Worm (Caenorhabditis elegans) whole organism, midembryonic: ENCODE results near the gene clec-39.

ENCODE experiments used
- cog-1 ChIP-seq: sonication (generic microtip); optimal IDR thresholded peaks from 2 replicates; lab custom pipeline; 2016; ENCODE audit warnings: missing genetic modification characterization, missing compliant biosample characterization
- flt-1 ChIP-seq: fragments of 200-800 bp; sonication (Bioruptor generic); IDR thresholded peaks from 2 replicates; pipeline ENCODE4 v1.3.6; 2022; ENCODE audit warnings: missing genetic modification characterization, missing compliant biosample characterization
- klf-2 ChIP-seq: fragments of 200-800 bp; sonication (Bioruptor generic); conservative IDR thresholded peaks from 2 replicates; pipeline ENCODE4 v1.3.6; 2022; ENCODE audit warnings: missing genetic modification reagents, missing genetic modification characterization, missing compliant biosample characterization
- ztf-29 ChIP-seq: fragments of 200-800 bp; sonication (Bioruptor generic); IDR thresholded peaks from 2 replicates; pipeline ENCODE4 v1.3.6; 2022; ENCODE audit warnings: missing genetic modification reagents, missing genetic modification characterization, missing compliant biosample characterization

DNA sequence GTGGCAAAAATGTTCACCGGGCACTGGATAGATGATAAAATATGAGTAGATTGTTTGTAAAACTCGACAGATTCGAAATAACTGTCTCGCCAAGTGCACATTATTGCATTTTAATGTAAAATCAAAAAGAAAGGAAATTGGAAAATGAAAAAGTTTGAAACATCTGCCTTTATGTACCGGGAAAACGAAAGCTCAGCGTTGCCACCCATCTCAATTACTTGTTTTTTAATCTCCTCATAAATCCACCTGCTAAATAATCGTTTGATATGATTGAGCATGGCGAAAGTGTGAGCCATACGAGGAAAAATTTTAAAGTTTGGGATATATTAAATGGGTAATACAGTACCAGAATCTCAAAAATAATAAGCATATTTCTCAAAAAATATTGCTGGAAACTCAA is 22.5 kb upstream of the clec-39 start, which contains the start of gene srh-137:
- TF ChIP-seq klf-2 (GFP tag; lab: Robert Waterston, UW) (no peak), cog-1 (tag; lab: Kevin White, UChicago) (no peak), flt-1 (GFP tag; lab: Robert Waterston, UW) (no peak), ztf-29 (no peak)
